Worm (Caenorhabditis elegans): ENCODE measurements around the gene Y53F4B.18.

The Y53F4B.18 gene

DNA sequence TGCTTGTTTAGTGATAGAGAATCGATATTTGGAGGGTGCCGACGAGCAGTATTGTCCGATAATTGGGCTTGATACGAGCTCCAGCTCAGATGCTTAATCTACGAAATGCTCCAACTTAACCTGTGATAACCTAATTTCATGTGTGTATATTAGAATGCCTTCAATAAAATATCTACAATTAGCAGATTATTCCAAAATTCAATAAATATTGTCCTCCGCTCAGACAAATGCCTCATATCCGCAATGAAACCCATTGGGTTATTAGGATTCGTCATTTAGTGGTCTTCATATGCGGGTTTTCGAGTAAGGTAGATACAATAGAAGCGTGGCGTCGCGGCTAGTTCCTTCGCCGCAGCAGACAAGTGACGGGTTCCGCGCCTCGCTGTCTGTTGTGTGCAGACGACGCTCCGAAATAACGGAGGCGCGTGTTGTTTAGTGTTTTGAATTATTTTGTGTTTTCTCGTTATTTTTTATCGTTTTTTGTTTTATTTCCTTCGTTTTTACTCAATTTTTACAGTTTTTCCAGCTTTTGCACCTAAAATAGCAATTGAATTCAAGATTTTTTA, 45.8 kb downstream of the Y53F4B.18 start, which contains the start of gene cmtr-1 (continued):
- TF ChIP-seq lin-14 (GFP tag; optimal IDR thresholded peaks at IDR 0.05) (peak; percentile 97), aha-1 (tag; optimal IDR thresholded peaks at IDR 0.05) (peak; percentile 69), elt-2 (tag; optimal IDR thresholded peaks at IDR 0.05) (peak; percentile 95), efl-1 (optimal IDR thresholded peaks at IDR 0.05) (peak; percentile 93 to 94), efl-1 (GFP tag; optimal IDR thresholded peaks at IDR 0.05 in 1 of 2) (peak; percentile 87 to 99)

- TF ChIP-seq dpl-1 (GFP tag; optimal IDR thresholded peaks at IDR 0.05) (peak in 2 of 3 experiments; percentile 24 to 48), ztf-4 (tag; optimal IDR thresholded peaks at IDR 0.05) (no peak), efl-1 (optimal IDR thresholded peaks at IDR 0.05) (peak; percentile 45 to 58), efl-1 (GFP tag; optimal IDR thresholded peaks at IDR 0.05 in 1 of 2) (peak; percentile 49 to 58), lin-35 (GFP tag; optimal IDR thresholded peaks at IDR 0.05) (peak in 1 of 2 experiments; percentile 16), snu-23 (GFP tag; optimal IDR thresholded peaks at IDR 0.05) (no peak)
Observed at ce11 chrII:15025100-15025499, 46.4 kb downstream of the Y53F4B.18 start.

DNA sequence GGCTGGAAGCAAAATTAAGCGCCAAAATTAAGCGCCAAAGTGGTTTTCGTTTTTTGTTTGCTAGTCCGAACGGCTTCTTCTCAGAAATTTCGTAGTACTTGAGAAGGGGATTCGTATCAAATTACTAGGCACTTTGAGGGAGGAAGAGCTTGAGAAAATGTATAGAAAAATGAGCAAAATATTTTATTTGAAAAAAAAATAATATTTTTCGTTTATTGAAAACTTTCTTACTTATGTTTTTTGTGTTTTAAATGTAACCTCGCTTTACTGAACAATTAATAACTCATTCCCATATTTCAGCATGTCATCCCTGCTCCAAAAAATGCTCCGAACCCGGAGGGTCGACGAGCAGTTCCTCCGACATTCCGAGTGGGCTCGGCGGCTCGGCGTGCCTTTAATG, 52.5 kb downstream of the Y53F4B.18 start, which contains the start of gene Y53F4B.12:
Gene Y53F4B.12, plus strand, starts transcription at position 301 of the 400 bp plus-strand sequence.
- TF ChIP-seq nhr-77 (tag; optimal IDR thresholded peaks at IDR 0.05), result no peak
- no peak for TF ChIP-seq nhr-11 (tag; optimal IDR thresholded peaks at IDR 0.05)
- no peak for TF ChIP-seq snu-23 (GFP tag; optimal IDR thresholded peaks at IDR 0.05)
- TF ChIP-seq nhr-84 (tag; optimal IDR thresholded peaks at IDR 0.05), result no peak
- no peak for TF ChIP-seq mep-1 (tag; optimal IDR thresholded peaks at IDR 0.05)
- no peak for TF ChIP-seq pax-3 (tag; optimal IDR thresholded peaks at IDR 0.05)

- TF ChIP-seq lin-14 (GFP tag; optimal IDR thresholded peaks at IDR 0.05) (peak; percentile 35), lsy-2 (tag; optimal IDR thresholded peaks at IDR 0.05) (no peak), tbx-2 (tag; optimal IDR thresholded peaks at IDR 0.05) (no peak), efl-1 (optimal IDR thresholded peaks at IDR 0.05) (no peak), efl-1 (GFP tag; optimal IDR thresholded peaks at IDR 0.05 in 1 of 2) (peak in 1 of 2 experiments; percentile 53), nhr-76 (tag; optimal IDR thresholded peaks at IDR 0.05) (no peak)
Observed at ce11 chrII:15015669-15016068, 55.8 kb downstream of the Y53F4B.18 start.

DNA sequence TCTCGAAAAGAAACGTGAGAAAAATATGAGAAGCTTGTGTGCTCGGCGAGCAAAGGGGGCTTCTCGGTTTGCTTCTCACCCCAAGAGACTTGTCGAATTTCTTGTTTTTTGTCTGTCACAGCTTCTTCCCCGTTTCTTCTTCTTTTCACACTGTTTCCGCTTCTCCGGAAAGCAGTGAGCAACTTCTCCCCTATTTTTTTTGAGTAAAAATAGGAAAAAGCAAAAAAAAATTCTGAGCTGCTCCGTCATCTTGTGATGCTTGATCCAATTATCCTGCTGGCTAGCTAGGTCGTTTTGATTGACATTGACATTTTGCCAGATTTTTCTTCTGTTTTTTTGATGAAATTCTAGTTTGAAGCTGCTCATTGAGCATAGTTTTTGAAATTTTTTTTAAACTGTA, 57.1 kb downstream of the Y53F4B.18 start, which contains the start of gene Y53F4B.51:
Gene Y53F4B.51, minus strand, starts transcription at position 63 of the 400 bp plus-strand sequence.
- TF ChIP-seq lin-14 (GFP tag; optimal IDR thresholded peaks at IDR 0.05) (peak; percentile 46), fkh-8 (tag; optimal IDR thresholded peaks at IDR 0.05) (no peak), fkh-10 (GFP tag; optimal IDR thresholded peaks at IDR 0.05) (peak; percentile 74)
